Fruit fly (Drosophila melanogaster) whole organism, embryonic: ENCODE results near the gene CG31515.

Experiments used
- CG11695 ChIP-seq: fragments of 200-800 bp; sonication (Bioruptor generic); IDR thresholded peaks from 3 replicates; pipeline ENCODE4 v1.3.6; 2022; ENCODE audit warnings: missing biosample characterization, missing genetic modification characterization
- CG3847 ChIP-seq: fragments of 200-800 bp; sonication (Bioruptor generic); IDR thresholded peaks from 2 replicates; pipeline ENCODE4 v1.3.6; 2022; ENCODE audit warnings: missing biosample characterization, missing genetic modification characterization
- CG7928 ChIP-seq: fragments of 200-800 bp; sonication (Bioruptor generic); optimal IDR thresholded peaks from 2 replicates; lab custom pipeline; 2017; ENCODE audit warnings: missing biosample characterization, mild to moderate bottlenecking, missing genetic modification characterization
- bowl ChIP-seq: fragments of 200-800 bp; sonication (Bioruptor generic); IDR thresholded peaks from 2 replicates; pipeline ENCODE4 v1.3.6; 2022; ENCODE audit warnings: missing biosample characterization, missing genetic modification characterization
- corto ChIP-seq: fragments of 200-800 bp; sonication (Bioruptor generic); optimal IDR thresholded peaks from 2 replicates; lab custom pipeline; 2016; ENCODE audit warnings: missing biosample characterization, mild to moderate bottlenecking, missing genetic modification characterization, moderate library complexity
- dpn ChIP-seq, 2 experiments: fragments of 200-800 bp; sonication (Bioruptor generic); optimal IDR thresholded peaks; 3 replicates each; lab custom pipeline; 2016; ENCODE audit warnings: missing biosample characterization in 2 of 2, missing genetic modification characterization in 2 of 2
- ind ChIP-seq: fragments of 200-800 bp; sonication (Bioruptor generic); optimal IDR thresholded peaks from 3 replicates; lab custom pipeline; 2016; ENCODE audit warnings: missing biosample characterization, missing genetic modification characterization
- nom ChIP-seq: fragments of 200-800 bp; sonication (Bioruptor generic); optimal IDR thresholded peaks from 2 replicates; lab custom pipeline; 2017; ENCODE audit warnings: missing biosample characterization, missing genetic modification characterization, mild to moderate bottlenecking, moderate library complexity, missing genetic modification reagents
- vfl ChIP-seq: fragments of 200-800 bp; sonication (Bioruptor generic); optimal IDR thresholded peaks from 2 replicates; lab custom pipeline; 2016; ENCODE audit warnings: missing biosample characterization, missing genetic modification characterization

dm6 chr3R:23346007-23346681, 42.6 kb downstream of the CG31515 start, which contains the start of gene pnt:
- TF ChIP-seq corto (GFP tag; lab: Kevin White, UChicago) = no peak
- TF ChIP-seq CG11695 = no peak
- TF ChIP-seq bowl = no peak
- no peak for TF ChIP-seq vfl (GFP tag; lab: Kevin White, UChicago)
- TF ChIP-seq CG3847 (GFP tag; lab: Robert Waterston, UW) = no peak
- no peak for TF ChIP-seq nom (GFP tag; lab: Kevin White, UChicago)
- no peak for TF ChIP-seq CG7928 (GFP tag; lab: Kevin White, UChicago)
- TF ChIP-seq dpn (GFP tag; optimal IDR thresholded peaks at IDR 0.05; lab: Kevin White, UChicago) = no peak
- no peak for TF ChIP-seq ind (GFP tag; lab: Kevin White, UChicago)
